Fruit fly (Drosophila melanogaster): ENCODE measurements around the gene pira.

dm6 chrX:12745117-12745516 lies 18.3 kb downstream of the pira start:
- TF ChIP-seq CG18764 (GFP tag; optimal IDR thresholded peaks at IDR 0.05) (no peak), CG15479 (GFP tag; optimal IDR thresholded peaks at IDR 0.05) (no peak), esg (GFP tag; conservative IDR thresholded peaks at IDR 0.05) (no peak), pb (GFP tag; optimal IDR thresholded peaks at IDR 0.05) (no peak), YL-1 (GFP tag; optimal IDR thresholded peaks at IDR 0.05) (no peak), MBD-R2 (GFP tag; IDR thresholded peaks at IDR 0.05) (no peak), croc (GFP tag; conservative IDR thresholded peaks at IDR 0.05) (no peak), Mes4 (GFP tag; optimal IDR thresholded peaks at IDR 0.05) (no peak), trh (GFP tag; optimal IDR thresholded peaks at IDR 0.05) (no peak), chinmo (GFP tag; IDR thresholded peaks at IDR 0.05; ENCODE audit: partially characterized antibody) (no peak), crol (GFP tag; IDR thresholded peaks at IDR 0.05) (no peak)

Measured in whole organism, embryonic.